Fruit fly (Drosophila melanogaster) whole organism, embryonic: ENCODE data around the gene CG18265.

Experiments used
- Aef1 ChIP-seq: fragments of 200-800 bp; sonication (Bioruptor generic); IDR thresholded peaks from 3 replicates; pipeline ENCODE4 v1.3.6; 2022; ENCODE audit warnings: missing biosample characterization, missing genetic modification characterization
- CG12104 ChIP-seq: fragments of 200-800 bp; sonication (Bioruptor generic); optimal IDR thresholded peaks from 3 replicates; lab custom pipeline; 2016; ENCODE audit warnings: missing biosample characterization, missing genetic modification characterization
- CG12942 ChIP-seq: fragments of 200-800 bp; sonication (Bioruptor generic); optimal IDR thresholded peaks from 3 replicates; lab custom pipeline; 2016; ENCODE audit warnings: missing biosample characterization, missing genetic modification characterization
- CG14965 ChIP-seq: fragments of 200-800 bp; sonication (Bioruptor generic); optimal IDR thresholded peaks from 2 replicates; lab custom pipeline; 2016; ENCODE audit warnings: missing biosample characterization, missing genetic modification characterization, borderline replicate concordance
- CG17361 ChIP-seq: fragments of 200-800 bp; sonication (Bioruptor generic); IDR thresholded peaks from 3 replicates; pipeline ENCODE4 v1.3.6; 2022; ENCODE audit warnings: missing biosample characterization, missing genetic modification characterization
- CG17385 ChIP-seq: fragments of 200-800 bp; sonication (Bioruptor generic); optimal IDR thresholded peaks from 3 replicates; lab custom pipeline; 2018; ENCODE audit warnings: missing biosample characterization, mild to moderate bottlenecking, missing genetic modification characterization
- CG17568 ChIP-seq: fragments of 200-800 bp; sonication (Bioruptor generic); optimal IDR thresholded peaks from 2 replicates; lab custom pipeline; 2018; ENCODE audit warnings: missing biosample characterization, mild to moderate bottlenecking, missing genetic modification characterization, moderate library complexity
- CG18262 ChIP-seq: fragments of 200-800 bp; optimal IDR thresholded peaks from 3 replicates; lab custom pipeline; 2019; ENCODE audit warnings: missing biosample characterization, mild to moderate bottlenecking, missing genetic modification characterization, moderate library complexity
- CG18764 ChIP-seq: fragments of 200-800 bp; sonication (Bioruptor generic); optimal IDR thresholded peaks from 3 replicates; lab custom pipeline; 2016; ENCODE audit warnings: missing biosample characterization, missing genetic modification characterization
- CG2116 ChIP-seq: fragments of 200-800 bp; sonication (Bioruptor generic); optimal IDR thresholded peaks from 3 replicates; lab custom pipeline; 2018; ENCODE audit warnings: missing biosample characterization, mild to moderate bottlenecking, missing genetic modification characterization
- CG2120 ChIP-seq: fragments of 200-800 bp; sonication (Bioruptor generic); optimal IDR thresholded peaks from 3 replicates; lab custom pipeline; 2016; ENCODE audit warnings: missing biosample characterization, missing genetic modification characterization
- CG2202 ChIP-seq: fragments of 200-800 bp; sonication (Bioruptor generic); optimal IDR thresholded peaks from 2 replicates; lab custom pipeline; 2018; ENCODE audit warnings: missing biosample characterization, mild to moderate bottlenecking, missing genetic modification characterization
- CG2678 ChIP-seq: fragments of 200-800 bp; sonication (Bioruptor generic); optimal IDR thresholded peaks from 3 replicates; lab custom pipeline; 2019; ENCODE audit warnings: missing biosample characterization, mild to moderate bottlenecking, missing genetic modification characterization, moderate library complexity
- CG31441 ChIP-seq: fragments of 200-800 bp; sonication (Bioruptor generic); IDR thresholded peaks from 2 replicates; pipeline ENCODE4 v1.3.6; 2022; ENCODE audit warnings: missing biosample characterization, missing genetic modification characterization
- CG3726 ChIP-seq: fragments of 200-800 bp; sonication (Bioruptor generic); IDR thresholded peaks from 3 replicates; pipeline ENCODE4, ENCODE4 v1.3.6; 2022; ENCODE audit warnings: missing biosample characterization, missing genetic modification characterization
- CG4360 ChIP-seq: fragments of 200-800 bp; sonication (Bioruptor generic); IDR thresholded peaks from 2 replicates; pipeline ENCODE4 v1.3.6; 2022; ENCODE audit warnings: missing biosample characterization, missing genetic modification characterization
- CG8290 ChIP-seq, 3 experiments: fragments of 200-800 bp; sonication (Bioruptor generic); optimal IDR thresholded peaks; 2 replicates each; lab custom pipeline; 2016 to 2019; ENCODE audit warnings: missing biosample characterization in 3 of 3, missing genetic modification characterization in 3 of 3, mild to moderate bottlenecking in 2 of 3, moderate library complexity in 1 of 3
- CG9932 ChIP-seq: fragments of 200-800 bp; sonication (Bioruptor generic); IDR thresholded peaks from 2 replicates; pipeline ENCODE4 v1.3.6; 2022; ENCODE audit warnings: missing biosample characterization, missing genetic modification characterization
- Dip2 ChIP-seq: fragments of 200-800 bp; sonication (Bioruptor generic); IDR thresholded peaks from 2 replicates; pipeline ENCODE4 v1.3.6; 2022; ENCODE audit warnings: missing biosample characterization, missing genetic modification characterization
- Fer1 ChIP-seq: fragments of 200-800 bp; sonication (Bioruptor generic); optimal IDR thresholded peaks from 2 replicates; lab custom pipeline; 2017; ENCODE audit warnings: missing biosample characterization, mild to moderate bottlenecking, missing genetic modification characterization
- GATAe ChIP-seq: fragments of 200-800 bp; sonication (Bioruptor generic); conservative IDR thresholded peaks from 2 replicates; pipeline ENCODE4 v1.3.6; 2022; ENCODE audit warnings: missing biosample characterization, missing genetic modification characterization
- H2.0 ChIP-seq: fragments of 200-800 bp; sonication (Bioruptor generic); IDR thresholded peaks from 2 replicates; pipeline ENCODE4 v1.3.6; 2022; ENCODE audit warnings: missing biosample characterization, missing genetic modification characterization
- HLH3B ChIP-seq: fragments of 200-800 bp; sonication (Bioruptor generic); IDR thresholded peaks from 2 replicates; pipeline ENCODE4 v1.3.6; 2022; ENCODE audit warnings: missing biosample characterization, missing genetic modification characterization
- Hey ChIP-seq: fragments of 200-800 bp; sonication (Bioruptor generic); optimal IDR thresholded peaks from 3 replicates; lab custom pipeline; 2018; ENCODE audit warnings: missing biosample characterization, mild to moderate bottlenecking, missing genetic modification characterization
- Hr39 ChIP-seq: fragments of >200 bp; optimal IDR thresholded peaks from 2 replicates; lab custom pipeline; 2017
- Mad ChIP-seq: fragments of 200-800 bp; sonication (Bioruptor generic); optimal IDR thresholded peaks from 2 replicates; lab custom pipeline; 2016; ENCODE audit warnings: missing biosample characterization, missing genetic modification characterization
- Nf-YC ChIP-seq: fragments of 200-800 bp; optimal IDR thresholded peaks from 3 replicates; lab custom pipeline; 2019; ENCODE audit warnings: missing biosample characterization, mild to moderate bottlenecking, missing genetic modification characterization, moderate library complexity
- Scr ChIP-seq: fragments of 200-800 bp; sonication (Bioruptor generic); IDR thresholded peaks from 2 replicates; pipeline ENCODE4 v1.3.6; 2022; ENCODE audit warnings: missing biosample characterization, missing genetic modification characterization; ENCODE audit not compliant: partially characterized antibody
- Xbp1 ChIP-seq: fragments of 200-800 bp; sonication (Bioruptor generic); optimal IDR thresholded peaks from 3 replicates; lab custom pipeline; 2016; ENCODE audit warnings: missing biosample characterization, mild to moderate bottlenecking, missing genetic modification characterization
- ap ChIP-seq: fragments of 200-800 bp; sonication (Bioruptor generic); IDR thresholded peaks from 2 replicates; pipeline ENCODE4 v1.3.6; 2022; ENCODE audit warnings: missing biosample characterization, missing genetic modification characterization
- chm ChIP-seq: fragments of 200-800 bp; sonication (Bioruptor generic); IDR thresholded peaks from 2 replicates; pipeline ENCODE4 v1.3.6; 2022; ENCODE audit warnings: missing biosample characterization, missing genetic modification characterization
- corto ChIP-seq: fragments of 200-800 bp; sonication (Bioruptor generic); optimal IDR thresholded peaks from 2 replicates; lab custom pipeline; 2016; ENCODE audit warnings: missing biosample characterization, mild to moderate bottlenecking, missing genetic modification characterization, moderate library complexity
- danr ChIP-seq: fragments of 200-800 bp; sonication (Bioruptor generic); IDR thresholded peaks from 2 replicates; pipeline ENCODE4 v1.3.6; 2022; ENCODE audit warnings: missing biosample characterization, missing genetic modification characterization
- dmrt99B ChIP-seq: fragments of 200-800 bp; sonication (Bioruptor generic); optimal IDR thresholded peaks from 2 replicates; lab custom pipeline; 2018; ENCODE audit warnings: missing biosample characterization, mild to moderate bottlenecking, missing genetic modification characterization, moderate library complexity
- en ChIP-seq: fragments of 200-800 bp; sonication (Bioruptor generic); optimal IDR thresholded peaks from 2 replicates; lab custom pipeline; 2016; ENCODE audit warnings: missing biosample characterization, missing genetic modification characterization
- eve ChIP-seq, 2 experiments: fragments of >200 bp; optimal IDR thresholded peaks; 2 replicates each; lab custom pipeline; 2017; ENCODE audit warnings: missing biosample characterization in 2 of 2, missing genetic modification characterization in 2 of 2
- fu2 ChIP-seq: fragments of 200-800 bp; sonication (Bioruptor generic); optimal IDR thresholded peaks from 2 replicates; lab custom pipeline; 2016; ENCODE audit warnings: missing biosample characterization, missing genetic modification characterization
- hth ChIP-seq: fragments of >200 bp; optimal IDR thresholded peaks from 2 replicates; lab custom pipeline; 2017; ENCODE audit warnings: inconsistent platforms
- jigr1 ChIP-seq: fragments of 200-800 bp; sonication (Bioruptor generic); IDR thresholded peaks from 3 replicates; pipeline ENCODE4 v1.3.6; 2022; ENCODE audit warnings: missing biosample characterization, missing genetic modification characterization
- nom ChIP-seq: fragments of 200-800 bp; sonication (Bioruptor generic); optimal IDR thresholded peaks from 2 replicates; lab custom pipeline; 2017; ENCODE audit warnings: missing biosample characterization, missing genetic modification characterization, mild to moderate bottlenecking, moderate library complexity, missing genetic modification reagents
- pfk ChIP-seq: fragments of 200-800 bp; sonication (Bioruptor generic); optimal IDR thresholded peaks from 2 replicates; lab custom pipeline; 2018; ENCODE audit warnings: missing biosample characterization, mild to moderate bottlenecking, missing genetic modification characterization, moderate library complexity
- prd ChIP-seq, 3 experiments: fragments of >200 bp in 2 of 3; fragments of 200-800 bp in 1 of 3; sonication (Bioruptor generic) in 1 of 3; optimal IDR thresholded peaks in 2 of 3; IDR thresholded peaks in 1 of 3; 2 replicates in 2 of 3; 3 replicates in 1 of 3; pipeline versions ENCODE4 v1.3.6 to Lab custom; 2017 to 2022; ENCODE audit warnings: missing biosample characterization in 1 of 3, missing genetic modification characterization in 1 of 3
- pros ChIP-seq: fragments of 200-800 bp; sonication (Bioruptor generic); optimal IDR thresholded peaks from 3 replicates; lab custom pipeline; 2019; ENCODE audit warnings: missing biosample characterization, mild to moderate bottlenecking, missing genetic modification characterization, moderate library complexity
- psq ChIP-seq: fragments of 200-800 bp; sonication (Bioruptor generic); optimal IDR thresholded peaks from 2 replicates; lab custom pipeline; 2017; ENCODE audit warnings: missing biosample characterization, missing genetic modification characterization
- rib ChIP-seq: fragments of 200-800 bp; sonication (Bioruptor generic); IDR thresholded peaks from 2 replicates; pipeline ENCODE4 v1.3.6; 2022; ENCODE audit warnings: missing biosample characterization, missing genetic modification characterization
- shn ChIP-seq: fragments of 200-800 bp; sonication (Bioruptor generic); optimal IDR thresholded peaks from 3 replicates; lab custom pipeline; 2016; ENCODE audit warnings: missing biosample characterization, missing genetic modification characterization
- sisA ChIP-seq: fragments of 200-800 bp; sonication (Bioruptor generic); IDR thresholded peaks from 2 replicates; pipeline ENCODE4 v1.3.6; 2022; ENCODE audit warnings: missing biosample characterization, missing genetic modification characterization
- slbo ChIP-seq: fragments of 200-800 bp; sonication (Bioruptor generic); IDR thresholded peaks from 2 replicates; pipeline ENCODE4 v1.3.6; 2022; ENCODE audit warnings: missing biosample characterization, missing genetic modification characterization
- sob ChIP-seq: fragments of 200-800 bp; sonication (Bioruptor generic); IDR thresholded peaks from 2 replicates; pipeline ENCODE4 v1.3.6; 2022; ENCODE audit warnings: missing biosample characterization, missing genetic modification characterization
- tgo ChIP-seq: fragments of 200-800 bp; sonication (Bioruptor generic); IDR thresholded peaks from 3 replicates; pipeline ENCODE4 v1.3.6; 2022; ENCODE audit warnings: missing biosample characterization, missing genetic modification characterization
- vnd ChIP-seq: fragments of 200-800 bp; sonication (Bioruptor generic); IDR thresholded peaks from 3 replicates; pipeline ENCODE4 v1.3.6; 2022; ENCODE audit warnings: missing biosample characterization, missing genetic modification characterization; ENCODE audit not compliant: partially characterized antibody
- zen ChIP-seq: fragments of 200-800 bp; sonication (Bioruptor generic); optimal IDR thresholded peaks from 3 replicates; lab custom pipeline; 2018; ENCODE audit warnings: missing biosample characterization, mild to moderate bottlenecking, missing genetic modification characterization, moderate library complexity

CG18265 gene

DNA sequence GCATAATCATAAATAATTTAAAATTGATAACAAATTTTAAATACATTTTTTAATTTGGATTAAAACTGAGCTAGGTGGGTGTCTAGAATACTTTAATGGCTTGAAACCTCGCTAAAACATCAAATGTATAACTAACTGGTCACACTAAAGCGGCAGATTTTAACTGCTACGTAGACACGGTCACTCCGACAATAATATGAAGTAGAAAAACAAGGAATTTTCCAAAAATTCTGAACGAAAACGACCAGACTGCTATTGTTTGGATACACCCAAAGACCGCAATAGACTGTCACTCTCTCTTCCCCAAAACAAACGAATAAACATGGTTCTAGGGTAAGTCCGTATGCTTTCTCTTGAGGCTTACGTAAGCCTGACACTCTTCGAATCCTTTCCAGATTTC lies 26.6 kb downstream of the CG18265 start, which contains the start of gene QIL1 (continued):
- TF ChIP-seq shn (GFP tag; lab: Kevin White, UChicago) (no peak), corto (GFP tag; lab: Kevin White, UChicago) (no peak), Scr (GFP tag; lab: Robert Waterston, UW) (peak; percentile 10; the same call in 1 of the 2 replicates), sob (GFP tag; lab: Robert Waterston, UW) (no peak), Fer1 (GFP tag; lab: Kevin White, UChicago) (no peak), CG2678 (tag; lab: Kevin White, UChicago) (no peak), CG14965 (GFP tag; lab: Kevin White, UChicago) (no peak), fu2 (GFP tag; lab: Kevin White, UChicago) (no peak), CG9932 (GFP tag; lab: Robert Waterston, UW) (no peak; the same call in 1 of the 2 replicates), zen (tag; lab: Kevin White, UChicago) (peak; percentile 16), en (GFP tag; lab: Kevin White, UChicago) (no peak), CG17568 (no peak), CG17361 (0 out of 3 replicates have a peak, but pooled peaks have one; percentile 33), eve (GFP tag; optimal IDR thresholded peaks at IDR 0.05; lab: Kevin White, UChicago) (no peak), CG2120 (GFP tag; lab: Kevin White, UChicago) (no peak), CG12104 (GFP tag; lab: Kevin White, UChicago) (no peak), ap (no peak), HLH3B (GFP tag; lab: Robert Waterston, UW) (no peak), sisA (GFP tag; lab: Robert Waterston, UW) (no peak), prd (optimal IDR thresholded peaks at IDR 0.05; lab: Kevin White, UChicago) (no peak), prd (GFP tag; IDR thresholded peaks at IDR 0.05; lab: Robert Waterston, UW) (no peak), rib (GFP tag; lab: Robert Waterston, UW) (no peak), pros (no peak), Dip2 (GFP tag; lab: Robert Waterston, UW) (no peak), Hey (tag; lab: Kevin White, UChicago) (no peak), H2.0 (no peak), CG4360 (GFP tag; lab: Robert Waterston, UW) (no peak), Nf-YC (tag; lab: Kevin White, UChicago) (peak; percentile 14), dmrt99B (no peak), danr (no peak), slbo (GFP tag; lab: Robert Waterston, UW) (no peak), Aef1 (GFP tag; lab: Robert Waterston, UW) (no peak), CG2116 (GFP tag; lab: Kevin White, UChicago) (peak; percentile 59), pfk (no peak), psq (GFP tag; lab: Kevin White, UChicago) (no peak), Hr39 (lab: Kevin White, UChicago) (no peak), GATAe (GFP tag; lab: Robert Waterston, UW) (no peak), CG8290 (GFP tag; optimal IDR thresholded peaks at IDR 0.05; lab: Kevin White, UChicago) (peak; percentile 44), CG8290 (tag; optimal IDR thresholded peaks at IDR 0.05; lab: Kevin White, UChicago) (peak in 1 of 2 experiments; percentile 33), jigr1 (GFP tag; lab: Robert Waterston, UW) (peak; percentile 51; the same call in 1 of the 3 replicates), CG2202 (no peak), CG3726 (GFP tag; lab: Robert Waterston, UW) (no peak), Xbp1 (no peak), CG17385 (GFP tag; lab: Kevin White, UChicago) (no peak), CG12942 (GFP tag; lab: Kevin White, UChicago) (no peak), vnd (GFP tag; lab: Robert Waterston, UW) (no peak), CG18764 (GFP tag; lab: Kevin White, UChicago) (no peak), tgo (no peak), nom (GFP tag; lab: Kevin White, UChicago) (no peak), chm (no peak), hth (no peak), Mad (GFP tag; lab: Kevin White, UChicago) (no peak), CG18262 (tag; lab: Kevin White, UChicago) (no peak), CG31441 (GFP tag; lab: Robert Waterston, UW) (0 out of 2 replicates have a peak, but pooled peaks have one; percentile 31)
